Fruit fly (Drosophila melanogaster) Kc167 (cell line): ENCODE measurements around the gene MED27.

Experiments used
- h ChIP-seq: fragments of >200 bp; optimal IDR thresholded peaks from 3 replicates; lab custom pipeline; 2018; ENCODE audit warnings: missing external identifiers
- insv ChIP-seq: fragments of >200 bp; optimal IDR thresholded peaks from 3 replicates; lab custom pipeline; 2018; ENCODE audit warnings: missing external identifiers
- psq ChIP-seq: fragments of >200 bp; optimal IDR thresholded peaks from 2 replicates; lab custom pipeline; 2017; ENCODE audit warnings: missing external identifiers
- ttk ChIP-seq: sonication (Bioruptor generic); optimal IDR thresholded peaks from 2 replicates; lab custom pipeline; 2017; ENCODE audit warnings: missing external identifiers

DNA sequence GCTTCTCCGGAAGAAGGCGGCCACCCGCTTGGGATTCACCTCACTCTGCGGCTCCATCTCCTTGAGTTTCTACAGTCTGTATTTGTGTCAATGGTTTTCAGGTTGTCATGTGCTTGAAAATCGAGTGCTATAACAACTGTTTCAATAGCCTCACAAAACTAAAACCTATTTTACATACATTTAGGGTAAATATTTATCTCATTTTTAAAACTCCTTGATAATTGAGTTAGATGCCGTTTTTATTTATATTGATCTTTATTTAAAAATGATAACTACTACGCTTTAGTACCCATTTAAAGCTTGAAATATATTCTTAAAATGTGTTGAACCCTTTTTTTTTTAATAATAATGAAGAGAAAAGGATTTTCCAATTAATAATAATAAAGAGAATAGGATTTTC is 38.2 kb downstream of the MED27 start, which contains the start of gene CG2104:
- TF ChIP-seq h (lab: Kevin White, UChicago) (no peak), ttk (lab: Kevin White, UChicago) (no peak), insv (no peak), psq (lab: Kevin White, UChicago) (no peak)
